Worm (Caenorhabditis elegans) whole organism, L1 larva: ENCODE data around the gene cks-1.

Experiments
- lin-15B ChIP-seq: fragments of 150-350 bp; sonication (generic microtip); optimal IDR thresholded peaks from 3 replicates; lab custom pipeline; 2014; ENCODE audit warnings: missing biosample characterization, missing genetic modification characterization
- lin-35 ChIP-seq, 2 experiments: fragments of 150-350 bp; optimal IDR thresholded peaks; 2 replicates each; lab custom pipeline; 2014; ENCODE audit warnings: missing biosample characterization in 2 of 2, missing genetic modification characterization in 2 of 2, missing genetic modification reagents in 2 of 2
- lir-3 ChIP-seq: sonication (generic microtip); optimal IDR thresholded peaks from 2 replicates; lab custom pipeline; 2016; ENCODE audit warnings: mild to moderate bottlenecking, missing genetic modification characterization, moderate library complexity, missing compliant biosample characterization; ENCODE audit not compliant: poor library complexity
- zag-1 ChIP-seq: fragments of 150-350 bp; optimal IDR thresholded peaks from 2 replicates; lab custom pipeline; 2014; ENCODE audit warnings: missing biosample characterization, missing genetic modification characterization

- no peak for TF ChIP-seq lin-15B (tag; lab: Kevin White, UChicago)
- TF ChIP-seq lir-3 (tag; lab: Kevin White, UChicago), result no peak
- TF ChIP-seq zag-1 (tag; lab: Kevin White, UChicago), result no peak
- no peak for TF ChIP-seq lin-35 (GFP tag; optimal IDR thresholded peaks at IDR 0.05; lab: Kevin White, UChicago)
Observed at ce11 chrIV:8542272-8542671, 28.6 kb downstream of the cks-1 start.
